Worm (Caenorhabditis elegans): ENCODE measurements around the gene F58B4.6.

Gene F58B4.6

ce11 chrV:10951655-10952278 is 26.9 kb downstream of the F58B4.6 start, which contains the start of gene F17C11.4 (continued):
- no peak for TF ChIP-seq cebp-2 (GFP tag; IDR thresholded peaks at IDR 0.05)
- no peak for TF ChIP-seq aptf-3 (GFP tag; IDR thresholded peaks at IDR 0.05)
- TF ChIP-seq hlh-12 (tag; optimal IDR thresholded peaks at IDR 0.05): no peak
- TF ChIP-seq pbrm-1 (GFP tag; IDR thresholded peaks at IDR 0.05): no peak
- TF ChIP-seq D2030.7 (GFP tag; IDR thresholded peaks at IDR 0.05): no peak
- 0 out of 2 replicates have a peak, but pooled peaks have one; percentile 41 for TF ChIP-seq C06A6.2 (GFP tag; conservative IDR thresholded peaks at IDR 0.05)
- no peak for TF ChIP-seq mxl-1 (tag; optimal IDR thresholded peaks at IDR 0.05)
- TF ChIP-seq B0019.2 (GFP tag; conservative IDR thresholded peaks at IDR 0.05): no peak
- TF ChIP-seq ZK185.1 (tag; optimal IDR thresholded peaks at IDR 0.05; ENCODE audit: poor library complexity, severe bottlenecking): peak; percentile 62
- no peak for TF ChIP-seq attf-3 (GFP tag; conservative IDR thresholded peaks at IDR 0.05)
- TF ChIP-seq C17E4.6 (GFP tag; IDR thresholded peaks at IDR 0.05): no peak
- no peak for TF ChIP-seq F52B5.7 (tag; optimal IDR thresholded peaks at IDR 0.05)
- peak; percentile 43 for TF ChIP-seq B0336.3 (GFP tag; IDR thresholded peaks at IDR 0.05)
- TF ChIP-seq B0261.1 (tag; optimal IDR thresholded peaks at IDR 0.05): no peak
- TF ChIP-seq lin-26 (GFP tag; IDR thresholded peaks at IDR 0.05): peak; percentile 66; the same call in 1 of the 2 replicates
- TF ChIP-seq lsl-1 (GFP tag; optimal IDR thresholded peaks at IDR 0.05): no peak
- TF ChIP-seq ama-1 (optimal IDR thresholded peaks at IDR 0.05): peak; percentile 67
- no peak for TF ChIP-seq ama-1 (GFP tag; optimal IDR thresholded peaks at IDR 0.05)
- TF ChIP-seq die-1 (tag; optimal IDR thresholded peaks at IDR 0.05): peak; percentile 33
- no peak for TF ChIP-seq nhr-179 (tag; optimal IDR thresholded peaks at IDR 0.05)
- TF ChIP-seq tlf-1 (GFP tag; optimal IDR thresholded peaks at IDR 0.05): no peak
- TF ChIP-seq F55B11.4 (tag; optimal IDR thresholded peaks at IDR 0.05; ENCODE audit: borderline replicate concordance, insufficient read depth): no peak
- no peak for TF ChIP-seq ztf-6 (GFP tag; IDR thresholded peaks at IDR 0.05)
- no peak for TF ChIP-seq ceh-40 (GFP tag; IDR thresholded peaks at IDR 0.05)
- no peak for TF ChIP-seq snpc-3.4 (tag; optimal IDR thresholded peaks at IDR 0.05)
- no peak; the same call in 1 of the 2 replicates for TF ChIP-seq lir-1 (GFP tag; conservative IDR thresholded peaks at IDR 0.05)
- no peak for TF ChIP-seq dpff-1 (tag; optimal IDR thresholded peaks at IDR 0.05)
- no peak for TF ChIP-seq sdz-38 (tag; optimal IDR thresholded peaks at IDR 0.05)
- TF ChIP-seq nhr-90 (tag; optimal IDR thresholded peaks at IDR 0.05): peak; percentile 29
- TF ChIP-seq Y79H2A.3 (GFP tag; conservative IDR thresholded peaks at IDR 0.05): no peak
- TF ChIP-seq zfh-2 (GFP tag; conservative IDR thresholded peaks at IDR 0.05): peak; percentile 64
- TF ChIP-seq pha-4 (tag; optimal IDR thresholded peaks at IDR 0.05): no peak
- no peak for TF ChIP-seq ztf-28 (GFP tag; IDR thresholded peaks at IDR 0.05)
- TF ChIP-seq nfya-2 (GFP tag; IDR thresholded peaks at IDR 0.05): no peak
- no peak for TF ChIP-seq nfya-1 (tag; optimal IDR thresholded peaks at IDR 0.05; ENCODE audit: borderline replicate concordance, insufficient read depth)
- TF ChIP-seq bed-1 (GFP tag; IDR thresholded peaks at IDR 0.05): no peak
- TF ChIP-seq madf-10 (tag; optimal IDR thresholded peaks at IDR 0.05): peak; percentile 64
- no peak for TF ChIP-seq ceh-79 (tag; optimal IDR thresholded peaks at IDR 0.05)
- no peak for TF ChIP-seq ceh-100 (GFP tag; IDR thresholded peaks at IDR 0.05)
- no peak for TF ChIP-seq akir-1 (GFP tag; optimal IDR thresholded peaks at IDR 0.05)
- no peak for TF ChIP-seq lin-35 (GFP tag; optimal IDR thresholded peaks at IDR 0.05)
- no peak for TF ChIP-seq lag-1 (GFP tag; IDR thresholded peaks at IDR 0.05)
- 0 out of 2 replicates have a peak, but pooled peaks have one; percentile 68 for TF ChIP-seq let-526 (GFP tag; IDR thresholded peaks at IDR 0.05)

Measured in whole organism, young adult.